Worm (Caenorhabditis elegans) whole organism, L2 larva: Measurements from ENCODE around the gene dos-1.

Experiments used
- Y55F3AM.14 ChIP-seq: fragments of 200-800 bp; sonication (Bioruptor generic); optimal IDR thresholded peaks from 2 replicates; lab custom pipeline; 2018; ENCODE audit warnings: mild to moderate bottlenecking, missing genetic modification characterization, missing compliant biosample characterization
- ZK546.5 ChIP-seq: sonication (generic microtip); optimal IDR thresholded peaks from 2 replicates; lab custom pipeline; 2017; ENCODE audit warnings: missing biosample characterization, missing genetic modification characterization
- blmp-1 ChIP-seq: sonication (generic microtip); optimal IDR thresholded peaks from 2 replicates; lab custom pipeline; 2017; ENCODE audit warnings: missing genetic modification characterization, mild to moderate bottlenecking, missing compliant biosample characterization, antibody characterized with exemption, moderate library complexity; ENCODE audit not compliant: insufficient read depth
- crh-2 ChIP-seq: sonication (generic microtip); optimal IDR thresholded peaks from 2 replicates; lab custom pipeline; 2017; ENCODE audit warnings: missing biosample characterization, missing genetic modification characterization
- mab-5 ChIP-seq: fragments of 150-350 bp; optimal IDR thresholded peaks from 2 replicates; lab custom pipeline; 2014; ENCODE audit warnings: missing biosample characterization, missing genetic modification characterization
- nhr-11 ChIP-seq: fragments of 150-350 bp; optimal IDR thresholded peaks from 2 replicates; lab custom pipeline; 2014; ENCODE audit warnings: missing biosample characterization, missing genetic modification characterization
- nhr-25 ChIP-seq: fragments of 150-350 bp; sonication (generic microtip); optimal IDR thresholded peaks from 3 replicates; lab custom pipeline; 2014; ENCODE audit warnings: missing biosample characterization, missing genetic modification characterization
- nhr-77 ChIP-seq: fragments of 150-350 bp; optimal IDR thresholded peaks from 2 replicates; lab custom pipeline; 2014; ENCODE audit warnings: missing biosample characterization, missing genetic modification characterization
- snpc-4 ChIP-seq: fragments of 150-350 bp; optimal IDR thresholded peaks from 2 replicates; lab custom pipeline; 2014; ENCODE audit warnings: missing biosample characterization, missing genetic modification characterization
- unc-55 ChIP-seq: fragments of 150-350 bp; sonication (generic microtip); optimal IDR thresholded peaks from 3 replicates; lab custom pipeline; 2014; ENCODE audit warnings: missing biosample characterization, missing genetic modification reagents, missing genetic modification characterization
- unc-62 ChIP-seq: fragments of 150-350 bp; optimal IDR thresholded peaks from 2 replicates; lab custom pipeline; 2014; ENCODE audit warnings: missing biosample characterization, missing genetic modification reagents, missing genetic modification characterization
- zag-1 ChIP-seq: fragments of 150-350 bp; optimal IDR thresholded peaks from 2 replicates; lab custom pipeline; 2014; ENCODE audit warnings: missing biosample characterization, missing genetic modification characterization

DNA sequence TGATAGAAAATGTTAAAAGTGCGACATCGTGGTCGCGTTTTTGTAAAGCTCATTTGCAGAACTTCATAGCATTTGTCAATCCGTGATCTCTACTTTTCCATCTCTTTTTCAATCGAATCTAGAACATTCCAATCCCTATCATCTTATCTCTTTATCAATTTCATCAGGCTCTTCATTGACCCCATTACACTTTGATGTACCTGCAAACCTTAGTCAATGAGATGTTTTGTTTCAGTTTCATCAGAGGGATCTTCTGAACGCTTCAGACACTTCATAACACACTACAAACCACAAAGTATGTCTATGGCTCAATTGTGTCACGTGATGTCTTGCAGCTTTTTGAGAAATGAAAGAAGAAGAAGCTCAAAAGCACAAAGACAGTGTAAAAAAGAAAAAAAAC lies 20.6 kb upstream of the dos-1 start:
- TF ChIP-seq snpc-4 = no peak
- TF ChIP-seq nhr-25 (tag; lab: Kevin White, UChicago) = no peak
- no peak for TF ChIP-seq nhr-77 (tag; lab: Kevin White, UChicago)
- no peak for TF ChIP-seq ZK546.5
- no peak for TF ChIP-seq mab-5 (tag; lab: Kevin White, UChicago)
- no peak for TF ChIP-seq zag-1 (tag; lab: Kevin White, UChicago)
- TF ChIP-seq nhr-11 (tag; lab: Kevin White, UChicago) = no peak
- no peak for TF ChIP-seq unc-62 (GFP tag; lab: Kevin White, UChicago)
- TF ChIP-seq crh-2 = no peak
- no peak for TF ChIP-seq unc-55 (GFP tag; lab: Kevin White, UChicago)
- TF ChIP-seq blmp-1 (tag; lab: Kevin White, UChicago) = no peak
- no peak for TF ChIP-seq Y55F3AM.14
